Worm (Caenorhabditis elegans): Measurements from ENCODE around the gene C06B3.16.

DNA sequence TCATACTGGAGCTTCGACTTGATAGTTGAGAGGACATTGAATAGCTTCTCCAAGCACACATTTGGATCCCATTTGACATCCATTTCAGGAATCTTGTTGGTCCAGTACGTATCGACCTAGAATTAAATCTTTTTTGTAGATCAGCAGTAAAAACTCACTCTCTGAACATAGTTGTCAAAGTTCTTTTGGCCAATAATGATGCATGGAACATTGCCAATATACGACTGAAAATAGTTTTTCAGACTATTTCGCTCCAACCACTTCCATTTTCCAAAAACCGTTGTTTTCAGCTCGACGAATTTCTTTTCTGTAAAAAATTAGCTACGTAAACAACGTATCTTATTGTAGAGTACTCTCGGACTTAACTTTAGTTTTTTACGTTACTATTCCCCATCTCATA is 50.4 kb downstream of the C06B3.16 start:
- no peak for TF ChIP-seq F23B12.7 (tag; optimal IDR thresholded peaks at IDR 0.05; ENCODE audit: insufficient read depth)
- TF ChIP-seq pha-4 (tag; optimal IDR thresholded peaks at IDR 0.05) = no peak
- TF ChIP-seq nfyb-1 (GFP tag; IDR thresholded peaks at IDR 0.05) = no peak
- TF ChIP-seq lsl-1 (GFP tag; optimal IDR thresholded peaks at IDR 0.05) = no peak
